Worm (Caenorhabditis elegans) whole organism, L2 larva: Measurements from ENCODE around the gene acr-8.

Experiments
- R02D3.7 ChIP-seq: fragments of 150-350 bp; optimal IDR thresholded peaks from 2 replicates; lab custom pipeline; 2014; ENCODE audit warnings: missing biosample characterization, missing genetic modification characterization
- ama-1 ChIP-seq: fragments of 150-350 bp; optimal IDR thresholded peaks from 2 replicates; lab custom pipeline; 2018; ENCODE audit warnings: inconsistent platforms
- elt-1 ChIP-seq: fragments of 150-350 bp; optimal IDR thresholded peaks from 2 replicates; lab custom pipeline; 2014; ENCODE audit warnings: missing biosample characterization, missing genetic modification characterization
- lin-13 ChIP-seq: fragments of 150-350 bp; optimal IDR thresholded peaks from 2 replicates; lab custom pipeline; 2014; ENCODE audit warnings: missing biosample characterization, missing genetic modification reagents, missing genetic modification characterization
- lin-39 ChIP-seq: fragments of 150-350 bp; optimal IDR thresholded peaks from 2 replicates; lab custom pipeline; 2014; ENCODE audit warnings: missing biosample characterization, missing genetic modification reagents, missing genetic modification characterization
- nhr-11 ChIP-seq: fragments of 150-350 bp; optimal IDR thresholded peaks from 2 replicates; lab custom pipeline; 2014; ENCODE audit warnings: missing biosample characterization, missing genetic modification characterization
- nhr-23 ChIP-seq: fragments of 150-350 bp; optimal IDR thresholded peaks from 2 replicates; lab custom pipeline; 2014; ENCODE audit warnings: missing biosample characterization, missing genetic modification reagents, missing genetic modification characterization
- nhr-237 ChIP-seq: fragments of 150-350 bp; optimal IDR thresholded peaks from 2 replicates; lab custom pipeline; 2014; ENCODE audit warnings: missing biosample characterization, missing genetic modification characterization
- snpc-4 ChIP-seq: fragments of 150-350 bp; optimal IDR thresholded peaks from 2 replicates; lab custom pipeline; 2014; ENCODE audit warnings: missing biosample characterization, missing genetic modification characterization
- unc-39 ChIP-seq: fragments of 150-350 bp; optimal IDR thresholded peaks from 2 replicates; lab custom pipeline; 2014; ENCODE audit warnings: missing biosample characterization, missing genetic modification characterization
- unc-55 ChIP-seq: fragments of 150-350 bp; sonication (generic microtip); optimal IDR thresholded peaks from 3 replicates; lab custom pipeline; 2014; ENCODE audit warnings: missing biosample characterization, missing genetic modification reagents, missing genetic modification characterization
- unc-62 ChIP-seq: fragments of 150-350 bp; optimal IDR thresholded peaks from 2 replicates; lab custom pipeline; 2014; ENCODE audit warnings: missing biosample characterization, missing genetic modification reagents, missing genetic modification characterization

DNA sequence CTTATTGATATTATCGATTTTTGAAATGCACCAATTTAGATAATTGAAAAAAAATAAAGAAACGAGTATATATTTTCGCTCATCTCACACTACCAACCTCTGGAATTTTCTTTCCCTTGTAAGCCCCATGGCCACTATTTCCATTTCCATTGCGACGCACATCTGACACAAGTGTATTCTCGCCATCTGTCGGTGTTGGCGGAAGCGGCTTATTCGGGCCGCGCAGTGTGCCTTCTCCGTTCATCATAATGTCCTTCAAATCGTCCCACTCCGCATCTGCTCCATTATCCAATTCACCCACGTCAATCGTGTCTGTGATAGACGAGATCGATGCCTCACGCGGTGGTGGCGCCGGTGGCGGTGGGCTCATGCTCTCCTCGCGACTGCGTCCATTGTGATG lies 12.2 kb downstream of the acr-8 start:
- TF ChIP-seq unc-39 (tag; lab: Kevin White, UChicago), result no peak
- no peak for TF ChIP-seq nhr-237 (tag; lab: Kevin White, UChicago)
- TF ChIP-seq nhr-23, result no peak
- no peak for TF ChIP-seq ama-1 (lab: Kevin White, UChicago)
- TF ChIP-seq R02D3.7, result no peak
- no peak for TF ChIP-seq lin-39
- no peak for TF ChIP-seq nhr-11 (tag; lab: Kevin White, UChicago)
- no peak for TF ChIP-seq lin-13 (GFP tag; lab: Kevin White, UChicago)
- TF ChIP-seq unc-55, result no peak
- TF ChIP-seq elt-1 (tag; lab: Kevin White, UChicago), result no peak
- TF ChIP-seq snpc-4 (tag; lab: Kevin White, UChicago), result no peak
- TF ChIP-seq unc-62, result no peak
